Worm (Caenorhabditis elegans): ENCODE data around the gene srbc-10.

DNA sequence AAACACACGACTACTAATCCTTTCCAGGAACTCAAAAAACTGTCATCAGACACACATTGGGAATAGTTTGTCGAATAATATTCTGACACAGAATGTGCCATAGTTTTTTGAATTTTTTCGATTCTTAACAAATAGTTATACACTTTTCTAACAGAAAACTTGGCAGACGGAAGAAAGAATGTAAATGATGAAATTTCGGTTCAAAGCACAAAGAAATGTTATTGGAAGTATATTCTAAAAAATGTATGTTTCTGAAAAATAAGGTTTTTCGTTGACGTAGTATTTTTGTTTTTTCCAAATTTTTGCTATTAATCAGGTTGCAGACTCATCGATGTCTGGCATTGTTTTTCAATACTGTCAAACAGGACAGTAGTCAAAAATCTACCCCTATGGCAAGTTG lies 31.9 kb downstream of the srbc-10 start, which contains the start of gene srh-92:
- TF ChIP-seq dve-1 (tag; optimal IDR thresholded peaks at IDR 0.05; ENCODE audit: insufficient read depth) (no peak), tra-1 (GFP tag; IDR thresholded peaks at IDR 0.05) (no peak), ztf-11 (tag; optimal IDR thresholded peaks at IDR 0.05) (no peak), nhr-28 (tag; optimal IDR thresholded peaks at IDR 0.05) (no peak), pqm-1 (tag; optimal IDR thresholded peaks at IDR 0.05) (no peak), ceh-20 (GFP tag; IDR thresholded peaks at IDR 0.05) (no peak), egl-27 (tag; optimal IDR thresholded peaks at IDR 0.05) (no peak)
